Fruit fly (Drosophila melanogaster) whole organism, embryonic: Measurements from ENCODE around the gene Pvf1.

ENCODE experiments used
- Awh ChIP-seq: fragments of 200-800 bp; sonication (Bioruptor generic); IDR thresholded peaks from 2 replicates; pipeline ENCODE4, ENCODE4 v1.3.6; 2022; ENCODE audit warnings: missing biosample characterization, missing genetic modification characterization
- B-H2 ChIP-seq: fragments of 200-800 bp; sonication (Bioruptor generic); optimal IDR thresholded peaks from 2 replicates; lab custom pipeline; 2018; ENCODE audit warnings: missing biosample characterization, mild to moderate bottlenecking, missing genetic modification characterization
- C15 ChIP-seq: fragments of 200-800 bp; sonication (Bioruptor generic); IDR thresholded peaks from 3 replicates; pipeline ENCODE4 v1.3.6; 2022; ENCODE audit warnings: missing biosample characterization, missing genetic modification characterization
- CG10274 ChIP-seq: fragments of 200-800 bp; sonication (Bioruptor generic); optimal IDR thresholded peaks from 3 replicates; lab custom pipeline; 2017; ENCODE audit warnings: missing biosample characterization, mild to moderate bottlenecking, missing genetic modification characterization
- CG10654 ChIP-seq: fragments of 200-800 bp; sonication (Bioruptor generic); optimal IDR thresholded peaks from 2 replicates; lab custom pipeline; 2016; ENCODE audit warnings: missing biosample characterization, missing genetic modification characterization
- CG11085 ChIP-seq: fragments of 200-800 bp; sonication (Bioruptor generic); IDR thresholded peaks from 2 replicates; pipeline ENCODE4 v1.3.6; 2022; ENCODE audit warnings: missing biosample characterization, missing genetic modification characterization
- CG11093 ChIP-seq: fragments of 200-800 bp; sonication (Bioruptor generic); IDR thresholded peaks from 3 replicates; pipeline ENCODE4 v1.3.6; 2022; ENCODE audit warnings: missing biosample characterization, missing genetic modification characterization
- CG12155 ChIP-seq: fragments of 200-800 bp; sonication (Bioruptor generic); optimal IDR thresholded peaks from 3 replicates; lab custom pipeline; 2016; ENCODE audit warnings: missing biosample characterization, missing genetic modification characterization
- CG13287 ChIP-seq: fragments of 200-800 bp; sonication (Bioruptor generic); IDR thresholded peaks from 2 replicates; pipeline ENCODE4 v1.3.6; 2022; ENCODE audit warnings: missing biosample characterization, missing genetic modification characterization; ENCODE audit not compliant: partially characterized antibody
- CG14050 ChIP-seq: fragments of 200-800 bp; sonication (Bioruptor generic); IDR thresholded peaks from 3 replicates; pipeline ENCODE4 v1.3.6; 2022; ENCODE audit warnings: missing biosample characterization, missing genetic modification characterization
- CG17186 ChIP-seq: fragments of 200-800 bp; sonication (Bioruptor generic); optimal IDR thresholded peaks from 3 replicates; lab custom pipeline; 2017; ENCODE audit warnings: missing biosample characterization, missing genetic modification reagents, missing genetic modification characterization
- CG17829 ChIP-seq: fragments of 200-800 bp; optimal IDR thresholded peaks from 2 replicates; lab custom pipeline; 2019; ENCODE audit warnings: missing biosample characterization, mild to moderate bottlenecking, missing genetic modification characterization, moderate library complexity
- CG18262 ChIP-seq: fragments of 200-800 bp; optimal IDR thresholded peaks from 3 replicates; lab custom pipeline; 2019; ENCODE audit warnings: missing biosample characterization, mild to moderate bottlenecking, missing genetic modification characterization, moderate library complexity
- CG2120 ChIP-seq: fragments of 200-800 bp; sonication (Bioruptor generic); optimal IDR thresholded peaks from 3 replicates; lab custom pipeline; 2016; ENCODE audit warnings: missing biosample characterization, missing genetic modification characterization
- CG2875 ChIP-seq: fragments of 200-800 bp; sonication (Bioruptor generic); optimal IDR thresholded peaks from 2 replicates; lab custom pipeline; 2017; ENCODE audit warnings: missing biosample characterization, mild to moderate bottlenecking, missing genetic modification characterization, missing genetic modification reagents
- CG31365 ChIP-seq: fragments of 200-800 bp; sonication (Bioruptor generic); optimal IDR thresholded peaks from 2 replicates; lab custom pipeline; 2018; ENCODE audit warnings: missing biosample characterization, mild to moderate bottlenecking, missing genetic modification characterization
- CG6765 ChIP-seq: fragments of 200-800 bp; sonication (Bioruptor generic); optimal IDR thresholded peaks from 3 replicates; lab custom pipeline; 2017; ENCODE audit warnings: missing biosample characterization, mild to moderate bottlenecking, missing genetic modification characterization
- CG7786 ChIP-seq: fragments of 200-800 bp; sonication (Bioruptor generic); optimal IDR thresholded peaks from 2 replicates; lab custom pipeline; 2016; ENCODE audit warnings: missing biosample characterization, missing genetic modification characterization
- CkIIα-i1 ChIP-seq: fragments of 200-800 bp; sonication (Bioruptor generic); IDR thresholded peaks from 2 replicates; pipeline ENCODE4 v1.3.6; 2022; ENCODE audit warnings: missing biosample characterization, missing genetic modification characterization
- Dbx ChIP-seq: fragments of 200-800 bp; sonication (Bioruptor generic); IDR thresholded peaks from 3 replicates; pipeline ENCODE4 v1.3.6; 2022; ENCODE audit warnings: missing biosample characterization, missing genetic modification characterization
- Fer1 ChIP-seq: fragments of 200-800 bp; sonication (Bioruptor generic); optimal IDR thresholded peaks from 2 replicates; lab custom pipeline; 2017; ENCODE audit warnings: missing biosample characterization, mild to moderate bottlenecking, missing genetic modification characterization
- Hey ChIP-seq: fragments of 200-800 bp; sonication (Bioruptor generic); optimal IDR thresholded peaks from 3 replicates; lab custom pipeline; 2018; ENCODE audit warnings: missing biosample characterization, mild to moderate bottlenecking, missing genetic modification characterization
- Hr3 ChIP-seq: fragments of 200-800 bp; sonication (Bioruptor generic); optimal IDR thresholded peaks from 3 replicates; lab custom pipeline; 2016; ENCODE audit warnings: missing biosample characterization, missing genetic modification characterization
- Myb ChIP-seq: fragments of 200-800 bp; sonication (Bioruptor generic); optimal IDR thresholded peaks from 2 replicates; lab custom pipeline; 2016; ENCODE audit warnings: missing biosample characterization, missing genetic modification characterization
- Nf-YA ChIP-seq: fragments of 200-800 bp; sonication (Bioruptor generic); IDR thresholded peaks from 2 replicates; pipeline ENCODE4 v1.3.6; 2022; ENCODE audit warnings: missing biosample characterization, missing genetic modification characterization
- Stat92E ChIP-seq, 3 experiments: fragments of >200 bp in 2 of 3; fragments of 200-800 bp in 1 of 3; sonication (Bioruptor generic) in 1 of 3; optimal IDR thresholded peaks; 2 replicates each; lab custom pipeline; 2017 to 2019; ENCODE audit warnings: missing biosample characterization in 3 of 3, missing genetic modification characterization in 3 of 3, mild to moderate bottlenecking in 1 of 3, moderate library complexity in 1 of 3
- Tbp ChIP-seq: fragments of >200 bp; optimal IDR thresholded peaks from 2 replicates; lab custom pipeline; 2018; ENCODE audit warnings: missing biosample characterization, missing genetic modification characterization
- bab2 ChIP-seq: fragments of 200-800 bp; sonication (Bioruptor generic); optimal IDR thresholded peaks from 2 replicates; lab custom pipeline; 2016; ENCODE audit warnings: missing biosample characterization, missing genetic modification characterization
- cas ChIP-seq: fragments of 200-800 bp; sonication (Bioruptor generic); IDR thresholded peaks from 2 replicates; pipeline ENCODE4 v1.3.6; 2022; ENCODE audit warnings: missing biosample characterization, missing genetic modification characterization
- chinmo ChIP-seq: fragments of 200-800 bp; sonication (Bioruptor generic); IDR thresholded peaks from 4 replicates; pipeline ENCODE4 v1.3.6; 2022; ENCODE audit warnings: missing biosample characterization, missing genetic modification characterization; ENCODE audit not compliant: partially characterized antibody
- ci ChIP-seq: fragments of 200-800 bp; sonication (Bioruptor generic); IDR thresholded peaks from 3 replicates; pipeline ENCODE4 v1.3.6; 2022; ENCODE audit warnings: missing biosample characterization, missing genetic modification characterization
- da ChIP-seq: fragments of 200-800 bp; sonication (Bioruptor generic); optimal IDR thresholded peaks from 2 replicates; lab custom pipeline; 2016; ENCODE audit warnings: missing biosample characterization, missing genetic modification characterization
- ems ChIP-seq: fragments of 200-800 bp; sonication (Bioruptor generic); optimal IDR thresholded peaks from 3 replicates; lab custom pipeline; 2016; ENCODE audit warnings: missing biosample characterization, missing genetic modification characterization
- esg ChIP-seq: fragments of 200-800 bp; sonication (Bioruptor generic); conservative IDR thresholded peaks from 2 replicates; pipeline ENCODE4 v1.3.6; 2022; ENCODE audit warnings: missing biosample characterization, missing genetic modification characterization
- eve ChIP-seq, 2 experiments: fragments of >200 bp; optimal IDR thresholded peaks; 2 replicates each; lab custom pipeline; 2017; ENCODE audit warnings: missing biosample characterization in 2 of 2, missing genetic modification characterization in 2 of 2
- gcm ChIP-seq: fragments of 200-800 bp; sonication (Bioruptor generic); optimal IDR thresholded peaks from 2 replicates; lab custom pipeline; 2019; ENCODE audit warnings: missing biosample characterization, mild to moderate bottlenecking, missing genetic modification characterization, moderate library complexity
- gro ChIP-seq: fragments of 200-800 bp; sonication (Bioruptor generic); optimal IDR thresholded peaks from 2 replicates; lab custom pipeline; 2016; ENCODE audit warnings: missing biosample characterization, missing genetic modification characterization
- h ChIP-seq: fragments of >200 bp; optimal IDR thresholded peaks from 2 replicates; lab custom pipeline; 2017
- klu ChIP-seq: fragments of 200-800 bp; sonication (Bioruptor generic); IDR thresholded peaks from 2 replicates; pipeline ENCODE4 v1.3.6; 2022; ENCODE audit warnings: missing biosample characterization, missing genetic modification characterization
- lbe ChIP-seq: fragments of 200-800 bp; sonication (Bioruptor generic); optimal IDR thresholded peaks from 2 replicates; lab custom pipeline; 2016; ENCODE audit warnings: missing biosample characterization, mild to moderate bottlenecking, missing genetic modification characterization
- luna ChIP-seq: fragments of 200-800 bp; sonication (Bioruptor generic); optimal IDR thresholded peaks from 2 replicates; lab custom pipeline; 2016; ENCODE audit warnings: missing biosample characterization, missing genetic modification characterization
- nerfin-1 ChIP-seq: fragments of 200-800 bp; sonication (Bioruptor generic); optimal IDR thresholded peaks from 3 replicates; lab custom pipeline; 2019; ENCODE audit warnings: missing biosample characterization, mild to moderate bottlenecking, missing genetic modification characterization, moderate library complexity
- nerfin-2 ChIP-seq: fragments of 200-800 bp; sonication (Bioruptor generic); IDR thresholded peaks from 2 replicates; pipeline ENCODE4 v1.3.6; 2022; ENCODE audit warnings: missing biosample characterization, missing genetic modification characterization; ENCODE audit not compliant: partially characterized antibody
- nmo ChIP-seq: fragments of 200-800 bp; sonication (Bioruptor generic); optimal IDR thresholded peaks from 2 replicates; lab custom pipeline; 2018; ENCODE audit warnings: missing biosample characterization, mild to moderate bottlenecking, missing genetic modification characterization, moderate library complexity
- otp ChIP-seq: fragments of 200-800 bp; sonication (Bioruptor generic); IDR thresholded peaks from 3 replicates; pipeline ENCODE4, ENCODE4 v1.3.6; 2022; ENCODE audit warnings: missing biosample characterization, missing genetic modification characterization
- pho ChIP-seq: fragments of 200-800 bp; sonication (Bioruptor generic); optimal IDR thresholded peaks from 2 replicates; lab custom pipeline; 2016; ENCODE audit warnings: missing biosample characterization, missing genetic modification characterization
- phol ChIP-seq: fragments of 200-800 bp; sonication (Bioruptor generic); optimal IDR thresholded peaks from 3 replicates; lab custom pipeline; 2018; ENCODE audit warnings: missing biosample characterization, mild to moderate bottlenecking, missing genetic modification characterization, moderate library complexity
- ranshi ChIP-seq: fragments of 200-800 bp; sonication (Bioruptor generic); IDR thresholded peaks from 2 replicates; pipeline ENCODE4 v1.3.6; 2022; ENCODE audit warnings: missing biosample characterization, missing genetic modification characterization
- repo ChIP-seq: fragments of 200-800 bp; sonication (Bioruptor generic); optimal IDR thresholded peaks from 2 replicates; lab custom pipeline; 2016; ENCODE audit warnings: missing biosample characterization, missing genetic modification characterization
- tll ChIP-seq, 2 experiments: fragments of 200-800 bp in 1 of 2; fragments of >200 bp in 1 of 2; sonication (Bioruptor generic) in 1 of 2; optimal IDR thresholded peaks; 2 replicates each; lab custom pipeline; 2017 to 2019; ENCODE audit warnings: missing biosample characterization in 2 of 2, missing genetic modification characterization in 2 of 2, mild to moderate bottlenecking in 1 of 2, moderate library complexity in 1 of 2
- wek ChIP-seq: fragments of 200-800 bp; sonication (Bioruptor generic); optimal IDR thresholded peaks from 3 replicates; lab custom pipeline; 2018; ENCODE audit warnings: missing biosample characterization, mild to moderate bottlenecking, missing genetic modification characterization, moderate library complexity
- zfh1 ChIP-seq: fragments of 200-800 bp; sonication (Bioruptor generic); IDR thresholded peaks from 3 replicates; pipeline ENCODE4 v1.3.6; 2022; ENCODE audit warnings: missing biosample characterization, missing genetic modification characterization

Gene Pvf1

DNA sequence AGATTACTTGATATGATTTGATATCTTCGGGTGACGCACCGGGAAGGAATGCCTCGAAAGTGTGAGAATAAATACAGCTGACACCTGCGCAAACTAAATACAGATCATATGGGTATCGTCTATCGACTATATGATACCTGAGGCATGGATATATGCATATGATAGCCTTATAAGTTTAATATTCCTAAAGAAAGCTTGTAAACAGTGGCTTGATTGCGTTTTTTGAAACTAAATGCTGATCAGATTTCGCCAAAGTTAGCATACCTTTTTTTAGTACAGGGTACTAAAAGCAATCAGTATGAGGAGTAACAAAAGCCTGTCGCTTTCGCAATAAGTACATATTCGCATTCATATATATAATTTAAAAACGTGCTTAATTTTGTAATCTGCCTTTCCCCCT lies 1.9 kb downstream of the Pvf1 start (continued):
- TF ChIP-seq B-H2 (GFP tag; lab: Kevin White, UChicago) (no peak), C15 (GFP tag; lab: Robert Waterston, UW) (0 out of 3 replicates have a peak, but pooled peaks have one; percentile 40), nerfin-2 (no peak), CG17829 (tag; lab: Kevin White, UChicago) (no peak), CG10654 (GFP tag; lab: Kevin White, UChicago) (no peak), cas (no peak), wek (GFP tag; lab: Kevin White, UChicago) (no peak), Myb (no peak), CG18262 (tag; lab: Kevin White, UChicago) (peak; percentile 1), CG2875 (GFP tag; lab: Kevin White, UChicago) (no peak), ems (GFP tag; lab: Kevin White, UChicago) (no peak), Nf-YA (GFP tag; lab: Robert Waterston, UW) (no peak), otp (no peak), CG10274 (GFP tag; lab: Kevin White, UChicago) (no peak), CG13287 (GFP tag; lab: Robert Waterston, UW) (no peak), gro (GFP tag; lab: Kevin White, UChicago) (no peak), CG6765 (GFP tag; lab: Kevin White, UChicago) (no peak), Stat92E (GFP tag; optimal IDR thresholded peaks at IDR 0.05; lab: Kevin White, UChicago) (no peak), CG11093 (GFP tag; lab: Robert Waterston, UW) (0 out of 3 replicates have a peak, but pooled peaks have one; percentile 32), CG7786 (GFP tag; lab: Kevin White, UChicago) (peak; percentile 9), CG31365 (tag; lab: Kevin White, UChicago) (no peak), nerfin-1 (tag; lab: Kevin White, UChicago) (no peak), Hey (no peak), CG12155 (no peak), klu (GFP tag; lab: Robert Waterston, UW) (no peak), lbe (peak; percentile 72), CG11085 (GFP tag; lab: Robert Waterston, UW) (no peak; the same call in 1 of the 2 replicates), phol (tag; lab: Kevin White, UChicago) (peak; percentile 17), Tbp (GFP tag; lab: Kevin White, UChicago) (no peak), repo (GFP tag; lab: Kevin White, UChicago) (no peak), Dbx (GFP tag; lab: Robert Waterston, UW) (peak; percentile 42; the same call in 1 of the 3 replicates), nmo (GFP tag; lab: Kevin White, UChicago) (peak; percentile 15), Fer1 (peak; percentile 8), esg (GFP tag; lab: Robert Waterston, UW) (peak; percentile 53), CG2120 (GFP tag; lab: Kevin White, UChicago) (no peak), h (lab: Kevin White, UChicago) (no peak), Awh (no peak), bab2 (no peak), pho (no peak), gcm (GFP tag; lab: Kevin White, UChicago) (no peak), CG14050 (GFP tag; lab: Robert Waterston, UW) (0 out of 3 replicates have a peak, but pooled peaks have one; percentile 22), luna (no peak), tll (GFP tag; optimal IDR thresholded peaks at IDR 0.05; lab: Kevin White, UChicago) (no peak), CkIIα-i1 (GFP tag; lab: Robert Waterston, UW) (no peak), ranshi (GFP tag; lab: Robert Waterston, UW) (peak; percentile 56; the same call in 1 of the 2 replicates), ci (GFP tag; lab: Robert Waterston, UW) (no peak), eve (GFP tag; optimal IDR thresholded peaks at IDR 0.05; lab: Kevin White, UChicago) (no peak), zfh1 (no peak), Hr3 (GFP tag; lab: Kevin White, UChicago) (no peak), da (GFP tag; lab: Kevin White, UChicago) (no peak), CG17186 (GFP tag; lab: Kevin White, UChicago) (no peak), chinmo (no peak)
